Fruit fly (Drosophila melanogaster): ENCODE data around the gene CG8560.

CG8560 gene

DNA sequence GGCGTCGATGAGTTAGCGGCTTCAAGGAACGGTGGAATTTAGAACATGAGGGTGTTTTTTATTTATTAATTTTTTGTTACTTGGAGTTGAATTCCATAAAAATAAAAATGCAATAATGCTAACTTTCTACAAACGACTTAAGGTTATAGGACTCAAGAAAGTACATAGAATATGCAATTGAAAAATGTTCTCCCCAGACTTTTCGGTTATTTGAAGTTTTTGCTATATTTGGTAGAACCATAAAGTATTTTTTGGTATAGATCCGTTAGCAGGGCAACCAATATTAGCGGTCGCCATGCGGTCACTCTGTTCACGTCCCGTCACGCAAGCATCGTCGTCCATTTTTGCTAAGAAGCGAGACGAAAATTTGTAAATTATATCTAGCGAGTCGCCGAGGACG, 34.4 kb downstream of the CG8560 start, which contains the start of gene akirin:
Gene akirin, plus strand, starts transcription at position 301 of the 400 bp plus-strand sequence.
- peak; percentile 4 for TF ChIP-seq Myc (optimal IDR thresholded peaks at IDR 0.05)
- no peak for TF ChIP-seq rgr (GFP tag; optimal IDR thresholded peaks at IDR 0.05)

DNA sequence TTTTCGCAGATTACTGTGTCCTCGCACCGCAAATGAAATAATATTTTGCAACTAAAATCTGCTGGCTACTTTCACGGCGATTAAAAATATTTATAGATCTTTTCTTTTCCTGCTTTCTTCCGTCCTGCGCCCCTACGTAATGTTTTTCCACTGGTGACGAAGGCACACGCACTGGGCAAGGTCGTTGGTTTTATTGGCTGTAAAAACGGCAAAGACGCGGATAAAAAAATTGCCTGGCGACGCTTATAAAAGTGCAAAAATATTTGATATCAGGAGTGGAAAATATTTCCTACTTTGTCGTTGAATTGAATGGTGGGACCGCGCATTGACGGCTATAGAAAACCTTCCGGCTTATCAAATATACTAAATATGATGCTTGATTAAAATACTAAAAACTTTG, 35.0 kb downstream of the CG8560 start, which contains the start of gene Sh3beta:
Gene Sh3beta, minus strand, starts transcription at position 327 of the 400 bp plus-strand sequence.
- TF ChIP-seq sage (GFP tag; optimal IDR thresholded peaks at IDR 0.05) (peak; percentile 20), Hr83 (GFP tag; optimal IDR thresholded peaks at IDR 0.05; ENCODE audit: poor library complexity, severe bottlenecking) (no peak), Myc (optimal IDR thresholded peaks at IDR 0.05) (no peak)

DNA sequence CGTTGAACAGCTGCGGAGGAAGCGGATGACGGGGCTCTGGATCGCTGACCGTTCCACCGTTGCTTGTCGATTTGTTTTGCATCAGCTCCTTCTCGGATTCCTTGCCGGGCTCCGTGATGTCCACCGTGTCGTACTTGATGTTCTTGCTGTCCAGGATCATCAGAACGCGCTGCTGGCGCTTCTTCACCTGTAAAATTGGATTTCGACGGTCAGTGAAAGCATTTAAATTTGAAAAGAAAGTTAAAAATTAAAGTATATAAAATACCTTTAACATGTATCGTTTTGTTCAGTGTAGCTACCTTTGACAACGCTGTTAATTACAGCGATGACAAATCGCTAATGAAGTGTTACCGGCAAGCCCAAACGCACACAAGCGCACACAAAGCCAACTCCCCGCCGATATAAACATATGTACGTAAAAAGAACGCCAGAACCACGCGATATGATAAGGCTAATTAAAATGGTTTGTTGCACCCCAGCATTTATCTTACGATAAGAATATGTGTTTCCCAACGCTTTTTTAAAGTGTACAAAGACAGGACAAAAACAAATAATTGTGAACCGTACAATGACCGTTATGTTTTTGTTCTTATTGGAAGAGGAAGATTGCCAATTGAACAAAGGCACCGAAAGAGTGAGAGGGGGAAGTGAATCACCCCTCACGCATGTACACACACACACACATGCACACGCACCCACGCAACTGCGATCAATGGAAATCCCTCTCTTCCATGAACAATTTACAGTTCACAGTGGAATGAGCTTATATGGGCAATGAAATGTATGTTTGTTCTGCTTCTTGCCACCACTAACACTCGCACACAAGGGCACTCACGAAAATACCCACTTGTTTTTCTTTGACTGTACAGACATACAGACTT, 35.9 kb downstream of the CG8560 start:
- TF ChIP-seq GATAd (GFP tag; optimal IDR thresholded peaks at IDR 0.05), result no peak
- TF ChIP-seq woc (GFP tag; optimal IDR thresholded peaks at IDR 0.05), result peak; percentile 30
- TF ChIP-seq foxo (GFP tag; optimal IDR thresholded peaks at IDR 0.05), result peak in 1 of 2 experiments; percentile 2
- peak; percentile 97 for TF ChIP-seq Vsx2 (GFP tag; optimal IDR thresholded peaks at IDR 0.05; ENCODE audit: partially characterized antibody)
- TF ChIP-seq sage (GFP tag; optimal IDR thresholded peaks at IDR 0.05), result peak; percentile 12
- peak; percentile 7 for TF ChIP-seq Sp1 (GFP tag; optimal IDR thresholded peaks at IDR 0.05)
- TF ChIP-seq Jra (GFP tag; optimal IDR thresholded peaks at IDR 0.05), result peak; percentile 65
- TF ChIP-seq Hnf4 (GFP tag; optimal IDR thresholded peaks at IDR 0.05), result peak; percentile 41
- TF ChIP-seq HLH106 (tag; optimal IDR thresholded peaks at IDR 0.05), result peak; percentile 33
- no peak for TF ChIP-seq dmrt93B (GFP tag; optimal IDR thresholded peaks at IDR 0.05)
- peak; percentile 34 for TF ChIP-seq fru (GFP tag; optimal IDR thresholded peaks at IDR 0.05)
- peak; percentile 16 for TF ChIP-seq h (GFP tag; optimal IDR thresholded peaks at IDR 0.05)
- peak; percentile 10 for TF ChIP-seq rgr (GFP tag; optimal IDR thresholded peaks at IDR 0.05)
- no peak for TF ChIP-seq ey (GFP tag; optimal IDR thresholded peaks at IDR 0.05)
- TF ChIP-seq Rel (GFP tag; optimal IDR thresholded peaks at IDR 0.05), result no peak
- TF ChIP-seq Rel (tag; optimal IDR thresholded peaks at IDR 0.05), result peak; percentile 81

DNA sequence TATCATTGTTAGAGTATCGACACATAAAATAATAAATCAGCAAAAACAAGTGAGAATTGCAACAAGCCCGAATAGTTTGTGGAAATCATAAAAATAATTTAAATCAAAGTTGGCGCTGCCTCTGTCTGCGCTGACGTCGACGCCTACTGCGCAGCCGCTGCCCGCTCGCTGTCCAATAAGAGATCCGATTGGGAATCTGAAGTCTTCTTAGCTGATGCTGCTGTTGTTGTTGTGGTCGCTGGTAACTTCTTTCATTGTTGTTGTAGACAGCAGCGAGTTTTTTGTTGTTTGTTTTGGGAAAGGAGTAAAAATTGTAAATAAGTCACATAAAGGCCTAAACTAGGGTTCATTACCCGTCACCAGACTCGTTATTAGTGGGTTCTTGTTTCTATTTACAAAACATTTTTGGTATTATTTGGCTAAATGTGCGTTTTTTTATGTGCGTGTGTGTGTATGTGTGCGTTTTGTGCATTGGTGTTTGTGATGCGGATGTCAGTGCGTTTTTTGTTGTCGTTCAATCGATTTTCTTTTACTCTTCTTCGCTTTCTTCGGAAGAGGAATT, 39.2 kb downstream of the CG8560 start:
- TF ChIP-seq HLH106 (tag; optimal IDR thresholded peaks at IDR 0.05) (no peak), psq (GFP tag; optimal IDR thresholded peaks at IDR 0.05) (peak; percentile 7)

DNA sequence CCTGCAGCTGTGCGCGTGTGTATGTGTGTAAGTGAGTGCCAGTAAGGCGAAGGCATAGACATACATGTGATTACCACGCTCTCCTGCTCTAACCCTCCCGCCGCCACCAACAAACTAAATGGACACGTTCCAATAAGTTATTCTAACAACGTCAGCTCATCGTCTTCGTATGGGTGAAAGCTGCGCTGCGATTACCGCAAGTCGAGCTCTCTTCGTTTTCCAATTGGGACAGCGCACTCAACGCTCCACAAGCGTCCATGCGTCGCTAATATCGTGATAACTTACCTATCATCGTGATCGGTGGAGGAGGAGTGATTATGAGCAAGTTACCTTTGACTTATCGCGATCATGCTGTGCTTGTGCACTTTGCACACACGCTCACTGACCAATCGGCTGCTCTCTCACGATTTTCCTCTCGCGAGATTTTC, 42.9 kb downstream of the CG8560 start:
- TF ChIP-seq h (GFP tag; optimal IDR thresholded peaks at IDR 0.05) (peak; percentile 23), HLH106 (tag; optimal IDR thresholded peaks at IDR 0.05) (peak; percentile 8), Hnf4 (GFP tag; optimal IDR thresholded peaks at IDR 0.05) (no peak), usp (GFP tag; optimal IDR thresholded peaks at IDR 0.05) (no peak), CrebA (GFP tag; optimal IDR thresholded peaks at IDR 0.05; ENCODE audit: borderline replicate concordance) (no peak), GATAd (GFP tag; optimal IDR thresholded peaks at IDR 0.05) (no peak), Mio (GFP tag; optimal IDR thresholded peaks at IDR 0.05) (no peak), br (GFP tag; optimal IDR thresholded peaks at IDR 0.05) (no peak), Vsx2 (GFP tag; optimal IDR thresholded peaks at IDR 0.05; ENCODE audit: partially characterized antibody) (no peak), Jra (GFP tag; optimal IDR thresholded peaks at IDR 0.05) (no peak), sv (GFP tag; optimal IDR thresholded peaks at IDR 0.05) (no peak)

DNA sequence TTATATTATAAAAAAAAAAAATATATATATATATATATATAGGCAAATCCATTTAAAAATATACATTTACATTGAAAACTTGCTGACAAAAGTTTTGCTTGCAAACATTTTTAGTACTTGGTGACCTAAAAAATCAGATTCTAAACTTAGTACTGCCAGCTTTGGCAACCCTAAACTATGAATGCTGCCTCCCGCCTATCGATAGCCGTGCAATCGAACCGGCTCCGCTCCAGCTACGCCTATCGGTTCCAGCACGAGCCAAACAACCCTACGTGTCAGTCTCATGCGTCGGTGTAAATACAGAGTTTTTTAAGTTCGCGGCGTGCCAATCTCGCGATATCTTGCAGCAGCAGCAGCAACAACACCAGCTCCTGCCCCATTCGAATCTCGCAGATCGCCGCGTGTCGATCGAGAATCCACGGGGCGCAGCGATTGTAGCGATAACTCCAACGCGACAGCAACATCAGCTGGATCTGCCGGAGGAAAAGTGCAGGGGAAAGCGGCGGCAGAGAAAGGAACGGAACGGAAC, 43.6 kb downstream of the CG8560 start, which contains the start of gene Sec63:
Gene Sec63, plus strand, starts transcription at position 238 of the 529 bp plus-strand sequence.
- TF ChIP-seq Rel (GFP tag; optimal IDR thresholded peaks at IDR 0.05), result no peak
- no peak for TF ChIP-seq Rel (tag; optimal IDR thresholded peaks at IDR 0.05)
- TF ChIP-seq brk (GFP tag; optimal IDR thresholded peaks at IDR 0.05), result no peak
- TF ChIP-seq Jra (GFP tag; optimal IDR thresholded peaks at IDR 0.05), result no peak
- no peak for TF ChIP-seq Vsx2 (GFP tag; optimal IDR thresholded peaks at IDR 0.05; ENCODE audit: partially characterized antibody)
- TF ChIP-seq Hr78 (GFP tag; optimal IDR thresholded peaks at IDR 0.05), result no peak
- TF ChIP-seq Myc (optimal IDR thresholded peaks at IDR 0.05), result peak; percentile 44
- TF ChIP-seq CrebA (GFP tag; optimal IDR thresholded peaks at IDR 0.05; ENCODE audit: borderline replicate concordance), result no peak
- no peak for TF ChIP-seq dmrt93B (GFP tag; optimal IDR thresholded peaks at IDR 0.05)
- TF ChIP-seq sage (GFP tag; optimal IDR thresholded peaks at IDR 0.05), result no peak
- TF ChIP-seq woc (GFP tag; optimal IDR thresholded peaks at IDR 0.05), result no peak
- peak in 1 of 2 experiments; percentile 54 for TF ChIP-seq foxo (GFP tag; optimal IDR thresholded peaks at IDR 0.05)
- TF ChIP-seq Hr83 (GFP tag; optimal IDR thresholded peaks at IDR 0.05; ENCODE audit: poor library complexity, severe bottlenecking), result peak; percentile 61
- TF ChIP-seq h (GFP tag; optimal IDR thresholded peaks at IDR 0.05), result no peak
- TF ChIP-seq Hnf4 (GFP tag; optimal IDR thresholded peaks at IDR 0.05), result peak; percentile 35
- TF ChIP-seq CG9705 (GFP tag; optimal IDR thresholded peaks at IDR 0.05), result no peak
- no peak for TF ChIP-seq usp (GFP tag; optimal IDR thresholded peaks at IDR 0.05)
- no peak for TF ChIP-seq Dif (GFP tag; optimal IDR thresholded peaks at IDR 0.05; ENCODE audit: partially characterized antibody)
- TF ChIP-seq dl (GFP tag; optimal IDR thresholded peaks at IDR 0.05; ENCODE audit: insufficient read depth in 1 of 2, partially characterized antibody in 2 of 2), result no peak
- TF ChIP-seq CG32264 (GFP tag; optimal IDR thresholded peaks at IDR 0.05), result no peak
- no peak for TF ChIP-seq OdsH (GFP tag; optimal IDR thresholded peaks at IDR 0.05)
- no peak for TF ChIP-seq Mio (GFP tag; optimal IDR thresholded peaks at IDR 0.05)
- no peak for TF ChIP-seq fru (GFP tag; optimal IDR thresholded peaks at IDR 0.05)
- peak; percentile 35 for TF ChIP-seq br (GFP tag; optimal IDR thresholded peaks at IDR 0.05)
- no peak for TF ChIP-seq pan (optimal IDR thresholded peaks at IDR 0.05)
- no peak for TF ChIP-seq Sp1 (GFP tag; optimal IDR thresholded peaks at IDR 0.05)
- no peak for TF ChIP-seq Dfd (GFP tag; optimal IDR thresholded peaks at IDR 0.05)
